Fruit fly (Drosophila melanogaster): ENCODE measurements around the gene CG3281.

The CG3281 gene

dm6 chr3R:11947079-11947869 lies 15.3 kb downstream of the CG3281 start (continued):
- TF ChIP-seq sqz (GFP tag; optimal IDR thresholded peaks at IDR 0.05): peak; percentile 16
- no peak for TF ChIP-seq inv (GFP tag; IDR thresholded peaks at IDR 0.05; ENCODE audit: partially characterized antibody)
- peak; percentile 18 for TF ChIP-seq chn (GFP tag; optimal IDR thresholded peaks at IDR 0.05)
- peak; percentile 80 for TF ChIP-seq CG4360 (GFP tag; IDR thresholded peaks at IDR 0.05)
- TF ChIP-seq sens (GFP tag): peak; percentile 57
- 0 out of 2 replicates have a peak, but pooled peaks have one; percentile 20 for TF ChIP-seq CG14667 (GFP tag; IDR thresholded peaks at IDR 0.05)
- no peak for TF ChIP-seq CG2712 (tag; optimal IDR thresholded peaks at IDR 0.05)
- no peak for TF ChIP-seq Lim3 (GFP tag; IDR thresholded peaks at IDR 0.05)
- TF ChIP-seq dpn (GFP tag; optimal IDR thresholded peaks at IDR 0.05): peak in 1 of 2 experiments; percentile 29
- no peak for TF ChIP-seq Myb (GFP tag; optimal IDR thresholded peaks at IDR 0.05)
- TF ChIP-seq mam (GFP tag; optimal IDR thresholded peaks at IDR 0.05): peak; percentile 7
- peak; percentile 27; the same call in 2 of the 3 replicates for TF ChIP-seq ci (GFP tag; IDR thresholded peaks at IDR 0.05)
- TF ChIP-seq z (GFP tag; IDR thresholded peaks at IDR 0.05): no peak
- TF ChIP-seq CG11456 (GFP tag; IDR thresholded peaks at IDR 0.05): 0 out of 3 replicates have a peak, but pooled peaks have one; percentile 46
- TF ChIP-seq CG16863 (GFP tag; optimal IDR thresholded peaks at IDR 0.05): peak; percentile 23
- peak; percentile 38 for TF ChIP-seq CG3281 (GFP tag; optimal IDR thresholded peaks at IDR 0.05)
- TF ChIP-seq CG10654 (GFP tag; optimal IDR thresholded peaks at IDR 0.05): peak; percentile 12
- TF ChIP-seq sisA (GFP tag; IDR thresholded peaks at IDR 0.05): peak; percentile 43
- TF ChIP-seq nmo (GFP tag; optimal IDR thresholded peaks at IDR 0.05): peak; percentile 4
- TF ChIP-seq ap (GFP tag; IDR thresholded peaks at IDR 0.05): no peak
- peak; percentile 34 for TF ChIP-seq CG7839 (tag; optimal IDR thresholded peaks at IDR 0.05)
- TF ChIP-seq zfh2 (GFP tag; optimal IDR thresholded peaks at IDR 0.05): no peak

DNA sequence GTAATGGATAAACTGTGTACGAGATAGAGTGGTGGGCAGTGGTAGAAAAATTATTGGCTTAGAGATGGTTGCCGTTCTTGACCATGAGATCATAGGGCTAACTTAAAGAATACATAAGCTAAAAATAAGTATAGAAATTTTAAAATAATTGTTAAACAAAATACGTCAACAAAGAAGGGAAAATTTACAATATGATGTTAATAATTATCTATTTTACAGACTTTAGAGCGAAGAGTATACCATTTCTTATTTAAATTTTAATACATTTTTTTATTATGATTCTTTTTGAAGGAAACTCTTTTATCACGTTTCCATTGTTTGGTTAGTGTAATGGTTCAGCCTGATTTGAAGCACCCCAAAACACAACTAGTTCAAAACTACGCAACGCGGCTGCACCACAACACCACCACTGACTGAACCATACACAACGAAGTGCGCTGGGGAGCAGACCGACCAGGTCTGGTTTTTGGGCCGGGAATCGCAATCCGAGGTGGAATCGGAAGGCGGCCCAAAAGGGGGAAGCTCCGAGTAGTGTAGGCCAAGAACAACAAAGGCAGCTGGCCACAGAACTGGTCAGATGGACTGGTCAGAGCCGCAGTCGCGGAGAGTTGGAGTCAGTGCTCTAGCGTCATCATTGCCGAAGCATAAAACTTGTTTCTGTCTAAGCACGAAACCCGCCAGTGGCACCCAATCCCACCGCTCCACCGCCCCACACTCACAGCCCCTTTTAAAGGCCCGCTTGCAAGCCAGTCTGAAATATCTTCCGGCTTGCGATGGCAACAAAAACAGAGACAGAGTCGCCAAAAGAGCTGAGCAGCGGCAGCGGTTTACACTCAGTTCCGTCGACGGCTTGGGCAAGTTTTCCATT lies 16.9 kb downstream of the CG3281 start:
- 0 out of 2 replicates have a peak, but pooled peaks have one; percentile 21 for TF ChIP-seq chm (GFP tag; IDR thresholded peaks at IDR 0.05)
- TF ChIP-seq knrl (GFP tag; IDR thresholded peaks at IDR 0.05; ENCODE audit: partially characterized antibody): no peak
- TF ChIP-seq NFAT (GFP tag; IDR thresholded peaks at IDR 0.05): 0 out of 2 replicates have a peak, but pooled peaks have one; percentile 4
- TF ChIP-seq shn (GFP tag; optimal IDR thresholded peaks at IDR 0.05): no peak
- peak; percentile 67 for TF ChIP-seq sens (GFP tag)
- no peak for TF ChIP-seq ATbp (GFP tag; optimal IDR thresholded peaks at IDR 0.05)
- no peak for TF ChIP-seq CG15514 (GFP tag; optimal IDR thresholded peaks at IDR 0.05)
- TF ChIP-seq CG12769 (tag; optimal IDR thresholded peaks at IDR 0.05): peak; percentile 81
- peak; percentile 55 for TF ChIP-seq crol (GFP tag; IDR thresholded peaks at IDR 0.05)
- TF ChIP-seq CG31224 (GFP tag; IDR thresholded peaks at IDR 0.05): peak; percentile 26; the same call in 1 of the 2 replicates
- TF ChIP-seq al (GFP tag; IDR thresholded peaks at IDR 0.05): 0 out of 2 replicates have a peak, but pooled peaks have one; percentile 6
- TF ChIP-seq Med (GFP tag): peak; percentile 58
- 0 out of 2 replicates have a peak, but pooled peaks have one; percentile 7 for TF ChIP-seq Oaz (GFP tag; IDR thresholded peaks at IDR 0.05)
- TF ChIP-seq bbx (GFP tag; IDR thresholded peaks at IDR 0.05; ENCODE audit: partially characterized antibody): 0 out of 2 replicates have a peak, but pooled peaks have one; percentile 23
- TF ChIP-seq CG6175 (GFP tag; IDR thresholded peaks at IDR 0.05): peak; percentile 65; the same call in 1 of the 3 replicates
- TF ChIP-seq ci (GFP tag; IDR thresholded peaks at IDR 0.05): 0 out of 3 replicates have a peak, but pooled peaks have one; percentile 32
- peak in 1 of 2 experiments; percentile 62 for TF ChIP-seq Eip74EF (GFP tag; optimal IDR thresholded peaks at IDR 0.05)
- TF ChIP-seq CG12155 (GFP tag; optimal IDR thresholded peaks at IDR 0.05): no peak
- TF ChIP-seq chinmo (GFP tag; IDR thresholded peaks at IDR 0.05; ENCODE audit: partially characterized antibody): peak; percentile 84
- TF ChIP-seq sd (tag; optimal IDR thresholded peaks at IDR 0.05): peak; percentile 8
- TF ChIP-seq CG9876 (GFP tag; optimal IDR thresholded peaks at IDR 0.05): no peak
